Worm (Caenorhabditis elegans): ENCODE results near the gene str-30.

DNA sequence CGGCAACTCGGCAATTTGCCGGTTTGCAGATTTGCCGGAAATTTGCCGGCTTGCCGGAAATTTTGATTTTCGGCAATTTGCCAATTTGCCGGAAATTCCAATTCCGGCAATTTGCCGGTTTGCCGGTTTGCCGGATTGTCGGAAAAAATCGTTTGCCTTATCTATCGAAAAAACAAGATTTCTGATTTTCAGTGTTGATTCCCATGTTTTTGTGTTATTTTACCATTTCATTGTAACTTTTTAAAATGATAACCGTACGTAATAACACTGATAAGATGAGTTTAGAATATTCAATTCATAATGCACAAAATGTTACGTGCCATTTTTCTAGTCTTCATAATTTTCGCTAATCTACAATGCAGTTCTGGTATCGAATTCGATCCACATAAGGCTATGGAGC is 36.0 kb downstream of the str-30 start, which contains the start of gene oac-55:
- TF ChIP-seq dao-5 (tag; optimal IDR thresholded peaks at IDR 0.05) = no peak
- TF ChIP-seq him-1 (tag; optimal IDR thresholded peaks at IDR 0.05) = no peak

Measured in whole organism, L4/young adult.